Worm (Caenorhabditis elegans) whole organism, young adult: ENCODE results near the gene str-225.
"Not testable (repeated sequence)": the region's sequence is repeated elsewhere in the genome, so short reads cannot be mapped to it uniquely, and the experiment has no call there.

Experiments
- B0336.3 ChIP-seq: fragments of 200-800 bp; sonication (Bioruptor generic); IDR thresholded peaks from 2 replicates; pipeline ENCODE4 v1.3.6; 2022; ENCODE audit warnings: missing genetic modification characterization, missing compliant biosample characterization
- F33H1.4 ChIP-seq: fragments of 200-800 bp; sonication (Bioruptor generic); IDR thresholded peaks from 2 replicates; pipeline ENCODE4 v1.3.6; 2022; ENCODE audit warnings: missing genetic modification reagents, missing genetic modification characterization, missing compliant biosample characterization
- gei-17 ChIP-seq: fragments of 200-800 bp; sonication (Bioruptor generic); optimal IDR thresholded peaks from 2 replicates; lab custom pipeline; 2018; ENCODE audit warnings: mild to moderate bottlenecking, missing genetic modification characterization, missing compliant biosample characterization
- nhr-80 ChIP-seq: sonication (generic microtip); optimal IDR thresholded peaks from 2 replicates; lab custom pipeline; 2016; ENCODE audit warnings: missing genetic modification characterization, missing compliant biosample characterization
- unc-130 ChIP-seq: sonication (generic microtip); optimal IDR thresholded peaks from 2 replicates; lab custom pipeline; 2016; ENCODE audit warnings: missing genetic modification reagents, missing genetic modification characterization, missing compliant biosample characterization
- zfh-2 ChIP-seq: fragments of 200-800 bp; sonication (Bioruptor generic); conservative IDR thresholded peaks from 2 replicates; pipeline ENCODE4 v1.3.6; 2022; ENCODE audit warnings: missing genetic modification reagents, missing genetic modification characterization, missing compliant biosample characterization

str-225 gene

DNA sequence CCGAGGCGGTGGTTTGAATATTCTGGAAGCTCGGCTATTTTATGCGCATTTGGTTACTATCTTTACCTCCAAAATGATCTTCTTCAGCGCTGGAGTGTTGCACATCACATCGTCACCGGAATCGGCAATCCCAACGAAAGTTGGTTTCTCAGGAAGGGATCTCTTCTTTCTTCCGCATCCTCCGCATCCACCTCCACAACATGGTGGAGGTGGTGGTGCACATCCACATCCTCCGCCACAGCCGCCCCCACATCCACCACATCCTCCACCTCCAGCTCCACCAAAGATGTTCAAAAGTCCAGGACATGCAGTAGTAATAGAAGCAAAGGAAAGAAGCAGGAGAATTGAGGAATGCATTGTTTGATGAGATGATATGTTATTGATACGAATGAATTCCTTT is 49.8 kb downstream of the str-225 start, which contains the start of gene grl-31:
TSS of gene grl-31 (minus strand) at position 357 of the 400 bp plus-strand sequence.
- peak; percentile 59 for TF ChIP-seq zfh-2
- TF ChIP-seq gei-17 = no peak
- TF ChIP-seq unc-130 (GFP tag; lab: Kevin White, UChicago) = no peak

- not testable (repeated sequence) for TF ChIP-seq B0336.3 (GFP tag; lab: Robert Waterston, UW); F33H1.4; nhr-80 (tag; lab: Kevin White, UChicago)
Measured at ce11 chrV:3558744-3559143, 51.1 kb downstream of the str-225 start, which contains the start of gene T24A6.1. TSS of gene T24A6.1 (plus strand) at chrV:3559044.
